Worm (Caenorhabditis elegans): Measurements from ENCODE around the gene F07E5.12.

- TF ChIP-seq tab-1 (GFP tag; IDR thresholded peaks at IDR 0.05) (no peak), flt-1 (GFP tag; IDR thresholded peaks at IDR 0.05) (no peak), klf-2 (GFP tag; conservative IDR thresholded peaks at IDR 0.05) (no peak), ztf-23 (GFP tag; IDR thresholded peaks at IDR 0.05) (no peak)
These were observed 13.5 kb downstream of the F07E5.12 start, which contains the start of gene T16A1.4 for ce11 chrII:2081257-2081656.

All from whole organism, midembryonic.